Worm (Caenorhabditis elegans) whole organism, midembryonic: ENCODE results near the gene srbc-58.

Experiments used
- cog-1 ChIP-seq: sonication (generic microtip); optimal IDR thresholded peaks from 2 replicates; lab custom pipeline; 2016; ENCODE audit warnings: missing genetic modification characterization, missing compliant biosample characterization
- med-1 ChIP-seq: sonication (generic microtip); optimal IDR thresholded peaks from 2 replicates; lab custom pipeline; 2017; ENCODE audit warnings: missing genetic modification characterization, mild to moderate bottlenecking, missing compliant biosample characterization, antibody characterized with exemption, missing genetic modification reagents; ENCODE audit not compliant: insufficient read depth
- ref-1 ChIP-seq: fragments of 200-800 bp; sonication (Bioruptor generic); conservative IDR thresholded peaks from 2 replicates; pipeline ENCODE4 v1.3.6; 2022; ENCODE audit warnings: missing genetic modification reagents, missing genetic modification characterization, missing compliant biosample characterization

DNA sequence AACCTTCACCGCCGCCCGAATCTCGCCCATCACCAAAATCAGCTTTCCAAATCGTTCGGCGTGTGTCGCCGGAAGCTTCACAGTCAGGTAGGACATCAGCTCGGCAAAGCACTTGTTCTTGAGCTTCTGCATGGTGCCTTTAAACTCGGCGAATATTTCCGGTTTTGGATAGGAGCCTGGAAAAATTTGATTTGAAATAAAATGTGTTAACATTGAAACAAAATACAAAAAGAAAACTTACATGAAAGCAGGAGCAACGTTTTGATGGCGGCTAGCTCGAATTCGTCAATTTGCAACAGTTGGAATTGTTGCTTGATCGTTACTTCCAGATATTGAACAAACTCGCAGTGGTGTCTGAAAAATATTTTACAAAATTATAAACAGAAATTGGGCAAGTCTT, 27.9 kb downstream of the srbc-58 start:
- TF ChIP-seq med-1 (GFP tag; lab: Kevin White, UChicago) (no peak), ref-1 (GFP tag; lab: Robert Waterston, UW) (no peak), cog-1 (tag; lab: Kevin White, UChicago) (no peak)
